Worm (Caenorhabditis elegans): ENCODE results near the gene Y17G7B.20.

DNA sequence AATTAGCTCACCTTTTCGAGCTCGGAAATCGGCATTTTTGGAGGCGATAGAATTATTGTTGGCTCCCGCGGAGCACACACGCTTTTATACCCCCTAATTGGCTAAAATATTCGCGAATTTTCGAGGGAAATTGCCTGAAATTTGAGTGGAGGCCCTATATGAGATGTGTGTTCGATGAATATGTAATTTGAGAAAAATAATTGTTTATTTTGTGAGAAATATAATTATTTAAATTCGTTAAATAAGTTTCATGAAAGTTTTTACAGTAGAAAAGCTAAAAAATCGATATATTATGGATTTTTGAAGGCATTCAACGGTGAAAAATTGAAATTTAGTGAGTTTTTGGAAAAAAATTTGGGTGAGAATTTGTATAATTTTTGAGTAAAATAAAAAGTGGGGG, 6.0 kb downstream of the Y17G7B.20 start, which contains the start of gene acbp-6:
- TF ChIP-seq swsn-7 (tag; optimal IDR thresholded peaks at IDR 0.05) (no peak), tbx-2 (tag; optimal IDR thresholded peaks at IDR 0.05) (no peak), ces-1 (GFP tag; optimal IDR thresholded peaks at IDR 0.05) (no peak), lir-3 (tag; optimal IDR thresholded peaks at IDR 0.05; ENCODE audit: poor library complexity) (no peak), nhr-28 (tag; optimal IDR thresholded peaks at IDR 0.05) (no peak), Y116A8C.19 (tag; optimal IDR thresholded peaks at IDR 0.05; ENCODE audit: borderline replicate concordance) (no peak), lsy-2 (tag; optimal IDR thresholded peaks at IDR 0.05) (no peak), pag-3 (tag; optimal IDR thresholded peaks at IDR 0.05; ENCODE audit: borderline replicate concordance, insufficient read depth) (no peak)

Data from whole organism, L1 larva.